Fruit fly (Drosophila melanogaster) whole organism, embryonic: Measurements from ENCODE around the gene boil.
A peak's percentile ranks its signal among the peaks of the same experiment; 100 is the strongest.

Experiments used
- ATbp ChIP-seq: fragments of 200-800 bp; sonication (Bioruptor generic); optimal IDR thresholded peaks from 2 replicates; lab custom pipeline; 2017; ENCODE audit warnings: missing biosample characterization, mild to moderate bottlenecking, missing genetic modification characterization, missing genetic modification reagents
- Adf1 ChIP-seq: fragments of 200-800 bp; sonication (Bioruptor generic); IDR thresholded peaks from 2 replicates; pipeline ENCODE4 v1.3.6; 2022; ENCODE audit warnings: missing biosample characterization, missing genetic modification characterization
- CG10462 ChIP-seq: fragments of 200-800 bp; sonication (Bioruptor generic); optimal IDR thresholded peaks from 2 replicates; lab custom pipeline; 2016; ENCODE audit warnings: missing biosample characterization, missing genetic modification characterization
- CG10565 ChIP-seq: fragments of 200-800 bp; sonication (Bioruptor generic); optimal IDR thresholded peaks from 3 replicates; lab custom pipeline; 2016; ENCODE audit warnings: missing biosample characterization, mild to moderate bottlenecking, missing genetic modification characterization
- CG11504 ChIP-seq: fragments of 200-800 bp; sonication (Bioruptor generic); optimal IDR thresholded peaks from 3 replicates; lab custom pipeline; 2019; ENCODE audit warnings: missing biosample characterization, mild to moderate bottlenecking, missing genetic modification characterization, moderate library complexity
- CG12299 ChIP-seq: fragments of 200-800 bp; sonication (Bioruptor generic); optimal IDR thresholded peaks from 2 replicates; lab custom pipeline; 2018; ENCODE audit warnings: missing biosample characterization, mild to moderate bottlenecking, missing genetic modification characterization
- CG12391 ChIP-seq: fragments of 200-800 bp; sonication (Bioruptor generic); optimal IDR thresholded peaks from 3 replicates; lab custom pipeline; 2018; ENCODE audit warnings: missing biosample characterization, mild to moderate bottlenecking, missing genetic modification characterization, moderate library complexity
- CG12659 ChIP-seq: fragments of 200-800 bp; sonication (Bioruptor generic); optimal IDR thresholded peaks from 3 replicates; lab custom pipeline; 2017; ENCODE audit warnings: mild to moderate bottlenecking, missing biosample characterization, missing genetic modification reagents, missing genetic modification characterization
- CG12744 ChIP-seq: fragments of 200-800 bp; sonication (Bioruptor generic); optimal IDR thresholded peaks from 2 replicates; lab custom pipeline; 2016; ENCODE audit warnings: missing biosample characterization, missing genetic modification characterization
- CG12942 ChIP-seq: fragments of 200-800 bp; sonication (Bioruptor generic); optimal IDR thresholded peaks from 3 replicates; lab custom pipeline; 2016; ENCODE audit warnings: missing biosample characterization, missing genetic modification characterization
- CG13624 ChIP-seq: fragments of 200-800 bp; sonication (Bioruptor generic); optimal IDR thresholded peaks from 2 replicates; lab custom pipeline; 2016; ENCODE audit warnings: missing biosample characterization, missing genetic modification characterization
- CG15011 ChIP-seq: fragments of 200-800 bp; sonication (Bioruptor generic); optimal IDR thresholded peaks from 3 replicates; lab custom pipeline; 2018; ENCODE audit warnings: missing biosample characterization, mild to moderate bottlenecking, missing genetic modification characterization
- CG2889 ChIP-seq: fragments of 200-800 bp; sonication (Bioruptor generic); IDR thresholded peaks from 3 replicates; pipeline ENCODE4 v1.3.6; 2022; ENCODE audit warnings: missing biosample characterization, missing genetic modification characterization
- CG32532 ChIP-seq: fragments of 200-800 bp; sonication (Bioruptor generic); IDR thresholded peaks from 2 replicates; pipeline ENCODE4 v1.3.6; 2022; ENCODE audit warnings: missing biosample characterization, missing genetic modification characterization
- CG34376 ChIP-seq: fragments of 200-800 bp; sonication (Bioruptor generic); optimal IDR thresholded peaks from 2 replicates; lab custom pipeline; 2018; ENCODE audit warnings: missing biosample characterization, mild to moderate bottlenecking, missing genetic modification characterization
- CG4282 ChIP-seq: fragments of 200-800 bp; sonication (Bioruptor generic); optimal IDR thresholded peaks from 2 replicates; lab custom pipeline; 2016; ENCODE audit warnings: missing biosample characterization, missing genetic modification characterization
- CG4707 ChIP-seq: fragments of 200-800 bp; sonication (Bioruptor generic); optimal IDR thresholded peaks from 2 replicates; lab custom pipeline; 2018; ENCODE audit warnings: missing biosample characterization, mild to moderate bottlenecking, missing genetic modification characterization, moderate library complexity
- CG6689 ChIP-seq: fragments of 200-800 bp; sonication (Bioruptor generic); IDR thresholded peaks from 2 replicates; pipeline ENCODE4 v1.3.6; 2022; ENCODE audit warnings: missing biosample characterization, missing genetic modification characterization
- CG8359 ChIP-seq: fragments of 200-800 bp; sonication (Bioruptor generic); optimal IDR thresholded peaks from 2 replicates; lab custom pipeline; 2017; ENCODE audit warnings: missing biosample characterization, mild to moderate bottlenecking, missing genetic modification characterization, borderline replicate concordance
- CG8765 ChIP-seq: fragments of 200-800 bp; sonication (Bioruptor generic); IDR thresholded peaks from 2 replicates; pipeline ENCODE4 v1.3.6; 2022; ENCODE audit warnings: missing biosample characterization, missing genetic modification characterization
- CG9876 ChIP-seq: fragments of 200-800 bp; sonication (Bioruptor generic); optimal IDR thresholded peaks from 2 replicates; lab custom pipeline; 2016; ENCODE audit warnings: missing biosample characterization, missing genetic modification characterization
- Dp ChIP-seq: fragments of 200-800 bp; sonication (Bioruptor generic); optimal IDR thresholded peaks from 2 replicates; lab custom pipeline; 2018; ENCODE audit warnings: missing biosample characterization, mild to moderate bottlenecking, missing genetic modification characterization, moderate library complexity
- Drgx ChIP-seq: fragments of 200-800 bp; sonication (Bioruptor generic); IDR thresholded peaks from 2 replicates; pipeline ENCODE4 v1.3.6; 2022; ENCODE audit warnings: missing biosample characterization, missing genetic modification characterization
- Hr78 ChIP-seq, 2 experiments: fragments of 200-800 bp in 1 of 2; fragments of >200 bp in 1 of 2; sonication (Bioruptor generic) in 1 of 2; optimal IDR thresholded peaks; 2 replicates each; lab custom pipeline; 2017 to 2019; ENCODE audit warnings: missing biosample characterization in 2 of 2, missing genetic modification characterization in 2 of 2, mild to moderate bottlenecking in 1 of 2, moderate library complexity in 1 of 2
- Lim3 ChIP-seq: fragments of 200-800 bp; sonication (Bioruptor generic); IDR thresholded peaks from 2 replicates; pipeline ENCODE4 v1.3.6; 2022; ENCODE audit warnings: missing biosample characterization, missing genetic modification characterization
- Med ChIP-seq: fragments of 200-800 bp; sonication (Bioruptor generic); peaks from one replicate; lab custom pipeline; 2016; ENCODE audit warnings: missing biosample characterization, missing genetic modification characterization, mild to moderate bottlenecking, inconsistent platforms, moderate library complexity
- Sox100B ChIP-seq: fragments of 200-800 bp; sonication (Bioruptor generic); optimal IDR thresholded peaks from 3 replicates; lab custom pipeline; 2018; ENCODE audit warnings: missing biosample characterization, mild to moderate bottlenecking, missing genetic modification characterization
- Sox102F ChIP-seq: fragments of 200-800 bp; sonication (Bioruptor generic); optimal IDR thresholded peaks from 2 replicates; lab custom pipeline; 2018; ENCODE audit warnings: missing biosample characterization, mild to moderate bottlenecking, missing genetic modification characterization, moderate library complexity
- Sry-β ChIP-seq: fragments of 200-800 bp; sonication (Bioruptor generic); optimal IDR thresholded peaks from 2 replicates; lab custom pipeline; 2018; ENCODE audit warnings: missing biosample characterization, mild to moderate bottlenecking, missing genetic modification characterization, moderate library complexity
- Ssrp ChIP-seq: fragments of 200-800 bp; sonication (Bioruptor generic); optimal IDR thresholded peaks from 2 replicates; lab custom pipeline; 2018; ENCODE audit warnings: missing biosample characterization, mild to moderate bottlenecking, missing genetic modification characterization, moderate library complexity
- Tbp ChIP-seq: fragments of >200 bp; optimal IDR thresholded peaks from 2 replicates; lab custom pipeline; 2018; ENCODE audit warnings: missing biosample characterization, missing genetic modification characterization
- amos ChIP-seq: fragments of 200-800 bp; sonication (Bioruptor generic); IDR thresholded peaks from 2 replicates; pipeline ENCODE4 v1.3.6; 2022; ENCODE audit warnings: missing biosample characterization, missing genetic modification characterization; ENCODE audit not compliant: partially characterized antibody
- aop ChIP-seq: fragments of 200-800 bp; sonication (Bioruptor generic); IDR thresholded peaks from 2 replicates; pipeline ENCODE4 v1.3.6; 2022; ENCODE audit warnings: missing biosample characterization, missing genetic modification characterization
- bbx ChIP-seq: fragments of 200-800 bp; sonication (Bioruptor generic); IDR thresholded peaks from 2 replicates; pipeline ENCODE4 v1.3.6; 2022; ENCODE audit warnings: missing biosample characterization, missing genetic modification characterization; ENCODE audit not compliant: partially characterized antibody
- cas ChIP-seq: fragments of 200-800 bp; sonication (Bioruptor generic); IDR thresholded peaks from 2 replicates; pipeline ENCODE4 v1.3.6; 2022; ENCODE audit warnings: missing biosample characterization, missing genetic modification characterization
- chinmo ChIP-seq: fragments of 200-800 bp; sonication (Bioruptor generic); IDR thresholded peaks from 4 replicates; pipeline ENCODE4 v1.3.6; 2022; ENCODE audit warnings: missing biosample characterization, missing genetic modification characterization; ENCODE audit not compliant: partially characterized antibody
- disco-r ChIP-seq: fragments of 200-800 bp; sonication (Bioruptor generic); optimal IDR thresholded peaks from 2 replicates; lab custom pipeline; 2016; ENCODE audit warnings: missing biosample characterization, missing genetic modification characterization
- fu2 ChIP-seq: fragments of 200-800 bp; sonication (Bioruptor generic); optimal IDR thresholded peaks from 2 replicates; lab custom pipeline; 2016; ENCODE audit warnings: missing biosample characterization, missing genetic modification characterization
- gcm ChIP-seq: fragments of 200-800 bp; sonication (Bioruptor generic); optimal IDR thresholded peaks from 2 replicates; lab custom pipeline; 2019; ENCODE audit warnings: missing biosample characterization, mild to moderate bottlenecking, missing genetic modification characterization, moderate library complexity
- jumu ChIP-seq: fragments of 200-800 bp; sonication (Bioruptor generic); optimal IDR thresholded peaks from 3 replicates; lab custom pipeline; 2016; ENCODE audit warnings: missing biosample characterization, missing genetic modification characterization
- luna ChIP-seq: fragments of 200-800 bp; sonication (Bioruptor generic); optimal IDR thresholded peaks from 2 replicates; lab custom pipeline; 2016; ENCODE audit warnings: missing biosample characterization, missing genetic modification characterization
- onecut ChIP-seq: fragments of 200-800 bp; sonication (Bioruptor generic); IDR thresholded peaks from 2 replicates; pipeline ENCODE4 v1.3.6; 2022; ENCODE audit warnings: missing biosample characterization, missing genetic modification characterization
- pan ChIP-seq, 4 experiments: fragments of >200 bp in 3 of 4; fragments of 200-800 bp in 1 of 4; sonication (Bioruptor generic) in 1 of 4; optimal IDR thresholded peaks in 3 of 4; IDR thresholded peaks in 1 of 4; 2 replicates each; pipeline versions ENCODE4 v1.3.6 to Lab custom; 2017 to 2022; ENCODE audit warnings: missing biosample characterization in 2 of 4, missing genetic modification characterization in 2 of 4, mixed read lengths in 1 of 4
- row ChIP-seq: fragments of 200-800 bp; sonication (Bioruptor generic); IDR thresholded peaks from 3 replicates; pipeline ENCODE4 v1.3.6; 2022; ENCODE audit warnings: missing biosample characterization, missing genetic modification characterization
- so ChIP-seq: fragments of 200-800 bp; sonication (Bioruptor generic); IDR thresholded peaks from 3 replicates; pipeline ENCODE4 v1.3.6; 2022; ENCODE audit warnings: missing biosample characterization, missing genetic modification characterization
- sr ChIP-seq: fragments of 200-800 bp; sonication (Bioruptor generic); IDR thresholded peaks from 3 replicates; pipeline ENCODE4 v1.3.6; 2022; ENCODE audit warnings: missing biosample characterization, missing genetic modification characterization
- trem ChIP-seq: fragments of 200-800 bp; optimal IDR thresholded peaks from 3 replicates; lab custom pipeline; 2019; ENCODE audit warnings: missing biosample characterization, mild to moderate bottlenecking, missing genetic modification characterization, moderate library complexity

boil gene

DNA sequence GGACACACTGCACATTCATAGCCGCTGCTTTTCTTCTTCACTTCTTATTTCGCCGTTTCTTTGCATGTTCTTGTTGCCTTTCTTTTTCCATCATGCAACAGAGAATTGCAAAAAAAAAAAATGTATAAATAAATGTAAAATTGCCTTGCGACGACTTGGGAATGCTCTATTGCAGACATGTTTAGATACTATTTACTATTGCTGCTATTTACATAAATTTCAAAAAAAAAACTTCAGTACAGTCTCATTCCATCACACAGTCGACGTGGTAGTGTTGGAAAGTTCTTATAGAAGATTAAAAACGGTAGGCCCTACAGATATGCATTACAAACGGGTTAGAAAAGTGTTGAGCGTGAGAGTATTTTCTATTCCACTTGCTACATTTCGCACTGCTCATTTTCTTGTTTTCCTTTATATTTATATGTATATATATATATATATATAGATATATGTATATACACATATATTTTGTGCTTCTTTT lies 36.3 kb downstream of the boil start (continued):
- TF ChIP-seq Sox102F (GFP tag; lab: Kevin White, UChicago): no peak
- no peak for TF ChIP-seq Adf1 (GFP tag; lab: Robert Waterston, UW)
- no peak for TF ChIP-seq onecut

DNA sequence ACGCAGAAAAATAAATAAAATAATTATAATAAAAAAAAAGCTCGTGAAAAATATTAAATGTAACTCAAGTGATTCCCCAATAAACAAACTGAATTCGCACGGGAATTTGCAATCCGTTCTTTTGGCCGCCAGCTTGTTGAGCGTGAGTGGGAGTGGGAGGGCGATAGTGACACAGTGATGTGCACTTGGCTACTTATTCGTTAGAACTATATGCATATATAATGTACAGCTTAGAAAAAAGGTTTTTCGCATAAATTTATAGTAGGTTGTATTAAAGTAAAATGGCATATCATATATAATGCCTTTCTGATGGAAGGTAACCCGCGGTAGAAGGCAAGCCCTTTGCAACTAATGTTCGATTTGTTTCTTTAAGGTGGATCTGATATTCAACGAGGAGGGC lies 36.9 kb downstream of the boil start:
- TF ChIP-seq CG15011 (no peak), amos (GFP tag; lab: Robert Waterston, UW) (no peak), sr (0 out of 3 replicates have a peak, but pooled peaks have one; percentile 24), bbx (GFP tag; lab: Robert Waterston, UW) (no peak), jumu (GFP tag; lab: Kevin White, UChicago) (no peak), aop (no peak), ATbp (GFP tag; lab: Kevin White, UChicago) (no peak), CG12299 (tag; lab: Kevin White, UChicago) (no peak), Tbp (GFP tag; lab: Kevin White, UChicago) (no peak), luna (GFP tag; lab: Kevin White, UChicago) (no peak), CG12391 (tag; lab: Kevin White, UChicago) (no peak), so (no peak), CG32532 (no peak), CG12942 (GFP tag; lab: Kevin White, UChicago) (no peak), row (GFP tag; lab: Robert Waterston, UW) (0 out of 3 replicates have a peak, but pooled peaks have one; percentile 20), Hr78 (GFP tag; optimal IDR thresholded peaks at IDR 0.05; lab: Kevin White, UChicago) (no peak), Sry-β (peak; percentile 74), Sox100B (GFP tag; lab: Kevin White, UChicago) (no peak), CG8359 (GFP tag; lab: Kevin White, UChicago) (no peak), Med (GFP tag; lab: Kevin White, UChicago) (peak; percentile 43), Drgx (GFP tag; lab: Robert Waterston, UW) (no peak), chinmo (GFP tag; lab: Robert Waterston, UW) (0 out of 4 replicates have a peak, but pooled peaks have one; percentile 16), gcm (GFP tag; lab: Kevin White, UChicago) (no peak), CG4707 (no peak), CG4282 (no peak)

DNA sequence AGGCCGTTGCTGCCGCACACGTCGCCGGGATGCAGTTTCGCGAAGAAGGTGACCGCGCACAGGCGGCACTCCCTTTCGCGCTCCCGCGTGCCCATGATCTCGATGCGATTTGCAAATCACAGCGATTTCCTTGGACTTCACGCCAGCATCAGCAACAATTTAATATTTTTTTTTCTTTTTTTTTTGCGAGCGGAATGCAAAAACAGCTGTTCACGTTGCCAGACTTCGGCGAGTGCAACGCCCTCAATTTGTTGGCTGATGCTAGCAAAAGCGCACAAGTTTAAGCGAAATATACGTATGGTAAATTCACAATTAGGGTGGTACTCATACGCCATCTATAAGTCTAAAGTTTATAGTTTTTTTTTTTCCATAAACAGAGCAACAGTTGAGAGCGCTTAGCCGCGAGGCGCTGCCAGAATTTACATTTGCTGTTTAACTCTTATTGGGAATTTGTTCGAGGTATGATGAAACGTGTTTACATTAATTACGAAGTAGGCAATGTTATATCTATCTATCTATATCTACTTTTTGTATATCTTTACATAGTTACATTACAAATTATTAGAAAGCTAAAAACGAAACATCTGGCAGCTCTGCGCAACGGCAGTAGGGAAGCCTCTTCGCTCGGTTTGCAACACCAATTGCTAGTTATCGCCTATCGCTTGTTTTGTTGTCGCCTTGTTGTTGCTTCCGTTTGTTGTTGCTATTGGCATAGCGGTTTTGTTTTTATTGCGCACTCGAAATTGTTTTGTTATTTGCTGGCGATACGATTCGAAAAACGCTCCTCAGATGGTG lies 43.0 kb downstream of the boil start, which contains the start of the genes CG4041 and Hgsnat:
TSS of gene CG4041 (minus strand) at position 220 of the 795 bp plus-strand sequence.
TSS of gene Hgsnat (plus strand) at position 503 of the 795 bp plus-strand sequence.
- peak; percentile 22 for TF ChIP-seq CG11504
- TF ChIP-seq jumu (GFP tag; lab: Kevin White, UChicago): no peak
- TF ChIP-seq trem (tag; lab: Kevin White, UChicago): peak; percentile 45
- TF ChIP-seq Ssrp: no peak
- TF ChIP-seq disco-r (GFP tag; lab: Kevin White, UChicago): no peak
- no peak for TF ChIP-seq Lim3 (GFP tag; lab: Robert Waterston, UW)
- no peak for TF ChIP-seq CG12744 (GFP tag; lab: Kevin White, UChicago)
- TF ChIP-seq pan (optimal IDR thresholded peaks at IDR 0.05; lab: Kevin White, UChicago): no peak
- TF ChIP-seq pan (GFP tag; optimal IDR thresholded peaks at IDR 0.05 in 1 of 2, IDR thresholded peaks at IDR 0.05 in 1 of 2): no peak
- TF ChIP-seq CG8765: no peak
- TF ChIP-seq chinmo (GFP tag; lab: Robert Waterston, UW): 0 out of 4 replicates have a peak, but pooled peaks have one; percentile 13
- TF ChIP-seq cas: no peak
- no peak for TF ChIP-seq CG10462 (GFP tag; lab: Kevin White, UChicago)
- no peak for TF ChIP-seq fu2 (GFP tag; lab: Kevin White, UChicago)
- TF ChIP-seq CG12659 (GFP tag; lab: Kevin White, UChicago): peak; percentile 46
- no peak for TF ChIP-seq CG10565 (GFP tag; lab: Kevin White, UChicago)
- TF ChIP-seq Dp (GFP tag; lab: Kevin White, UChicago): peak; percentile 5
- no peak for TF ChIP-seq CG2889 (GFP tag; lab: Robert Waterston, UW)
- no peak for TF ChIP-seq CG34376 (GFP tag; lab: Kevin White, UChicago)
- TF ChIP-seq CG13624 (GFP tag; lab: Kevin White, UChicago): peak; percentile 18
- TF ChIP-seq CG6689 (GFP tag; lab: Robert Waterston, UW): no peak
- no peak for TF ChIP-seq CG9876
